Fruit fly (Drosophila melanogaster): Measurements from ENCODE around the gene CG6726.

CG6726 gene

dm6 chr3R:23110724-23111123 is 19.2 kb downstream of the CG6726 start:
- TF ChIP-seq Dll (optimal IDR thresholded peaks at IDR 0.05) (no peak), pan (optimal IDR thresholded peaks at IDR 0.05) (no peak), EcR (GFP tag; optimal IDR thresholded peaks at IDR 0.05) (no peak), psq (optimal IDR thresholded peaks at IDR 0.05) (no peak), CG8478 (optimal IDR thresholded peaks at IDR 0.05) (no peak), usp (GFP tag; optimal IDR thresholded peaks at IDR 0.05) (no peak)

dm6 chr3R:23112680-23113362 is 21.3 kb downstream of the CG6726 start, which contains the start of gene Cow:
TSS of gene Cow (minus strand) at chr3R:23112730.
- no peak for TF ChIP-seq usp (GFP tag; optimal IDR thresholded peaks at IDR 0.05)

- TF ChIP-seq Dll (optimal IDR thresholded peaks at IDR 0.05) (no peak), pan (optimal IDR thresholded peaks at IDR 0.05) (no peak), usp (GFP tag; optimal IDR thresholded peaks at IDR 0.05) (no peak), EcR (GFP tag; optimal IDR thresholded peaks at IDR 0.05) (no peak), psq (optimal IDR thresholded peaks at IDR 0.05) (no peak), CG8478 (optimal IDR thresholded peaks at IDR 0.05) (no peak)
These were observed 26.4 kb downstream of the CG6726 start, which contains the start of the genes Rassf and CenB1A for dm6 chr3R:23117683-23118470. TSS of gene Rassf (minus strand) at chr3R:23117931. TSS of gene CenB1A (plus strand) at chr3R:23118400.

- TF ChIP-seq Dll (optimal IDR thresholded peaks at IDR 0.05) = no peak
- TF ChIP-seq psq (optimal IDR thresholded peaks at IDR 0.05) = no peak
- no peak for TF ChIP-seq usp (GFP tag; optimal IDR thresholded peaks at IDR 0.05)
- no peak for TF ChIP-seq pan (optimal IDR thresholded peaks at IDR 0.05)
- no peak for TF ChIP-seq EcR (GFP tag; optimal IDR thresholded peaks at IDR 0.05)
These were observed 28.3 kb downstream of the CG6726 start for dm6 chr3R:23119873-23120272.

- TF ChIP-seq CG8478 (optimal IDR thresholded peaks at IDR 0.05) = no peak
- no peak for TF ChIP-seq Dll (optimal IDR thresholded peaks at IDR 0.05)
- TF ChIP-seq EcR (GFP tag; optimal IDR thresholded peaks at IDR 0.05) = no peak
- TF ChIP-seq usp (GFP tag; optimal IDR thresholded peaks at IDR 0.05) = no peak
- TF ChIP-seq pan (optimal IDR thresholded peaks at IDR 0.05) = no peak
- TF ChIP-seq psq (optimal IDR thresholded peaks at IDR 0.05) = no peak
These were observed 29.4 kb downstream of the CG6726 start for dm6 chr3R:23120933-23121332.

- TF ChIP-seq psq (optimal IDR thresholded peaks at IDR 0.05) = no peak
- no peak for TF ChIP-seq Dll (optimal IDR thresholded peaks at IDR 0.05)
- TF ChIP-seq usp (GFP tag; optimal IDR thresholded peaks at IDR 0.05) = no peak
These were observed 34.9 kb downstream of the CG6726 start, which contains the start of gene CG31365 for dm6 chr3R:23126241-23127022. TSS of gene CG31365 (minus strand) at chr3R:23126422.

- TF ChIP-seq Dll (optimal IDR thresholded peaks at IDR 0.05) (no peak), usp (GFP tag; optimal IDR thresholded peaks at IDR 0.05) (no peak), psq (optimal IDR thresholded peaks at IDR 0.05) (no peak), pan (optimal IDR thresholded peaks at IDR 0.05) (no peak), CG8478 (optimal IDR thresholded peaks at IDR 0.05) (no peak), EcR (GFP tag; optimal IDR thresholded peaks at IDR 0.05) (no peak)
These were observed 36.3 kb downstream of the CG6726 start, which contains the start of gene CG31457 for dm6 chr3R:23127796-23128195. TSS of gene CG31457 (minus strand) at chr3R:23127981.

dm6 chr3R:23129617-23130016 is 38.1 kb downstream of the CG6726 start:
- TF ChIP-seq pan (optimal IDR thresholded peaks at IDR 0.05) (no peak), CG8478 (optimal IDR thresholded peaks at IDR 0.05) (no peak), EcR (GFP tag; optimal IDR thresholded peaks at IDR 0.05) (no peak), psq (optimal IDR thresholded peaks at IDR 0.05) (no peak)

dm6 chr3R:23130181-23130580 is 38.7 kb downstream of the CG6726 start:
- TF ChIP-seq psq (optimal IDR thresholded peaks at IDR 0.05) (no peak), pan (optimal IDR thresholded peaks at IDR 0.05) (no peak), usp (GFP tag; optimal IDR thresholded peaks at IDR 0.05) (no peak), EcR (GFP tag; optimal IDR thresholded peaks at IDR 0.05) (no peak), CG8478 (optimal IDR thresholded peaks at IDR 0.05) (no peak), Dll (optimal IDR thresholded peaks at IDR 0.05) (no peak)

dm6 chr3R:23130884-23131283 is 39.4 kb downstream of the CG6726 start:
- no peak for TF ChIP-seq CG8478 (optimal IDR thresholded peaks at IDR 0.05)
- no peak for TF ChIP-seq Dll (optimal IDR thresholded peaks at IDR 0.05)
- TF ChIP-seq psq (optimal IDR thresholded peaks at IDR 0.05) = no peak
- TF ChIP-seq EcR (GFP tag; optimal IDR thresholded peaks at IDR 0.05) = no peak
- TF ChIP-seq pan (optimal IDR thresholded peaks at IDR 0.05) = no peak
- TF ChIP-seq usp (GFP tag; optimal IDR thresholded peaks at IDR 0.05) = no peak

- TF ChIP-seq psq (optimal IDR thresholded peaks at IDR 0.05) (no peak), pan (optimal IDR thresholded peaks at IDR 0.05) (no peak), usp (GFP tag; optimal IDR thresholded peaks at IDR 0.05) (no peak), CG8478 (optimal IDR thresholded peaks at IDR 0.05) (no peak), Dll (optimal IDR thresholded peaks at IDR 0.05) (no peak), EcR (GFP tag; optimal IDR thresholded peaks at IDR 0.05) (no peak)
These were observed 39.9 kb downstream of the CG6726 start for dm6 chr3R:23131341-23131884.
